Worm (Caenorhabditis elegans): ENCODE results near the gene K09F6.6.

The K09F6.6 gene

DNA sequence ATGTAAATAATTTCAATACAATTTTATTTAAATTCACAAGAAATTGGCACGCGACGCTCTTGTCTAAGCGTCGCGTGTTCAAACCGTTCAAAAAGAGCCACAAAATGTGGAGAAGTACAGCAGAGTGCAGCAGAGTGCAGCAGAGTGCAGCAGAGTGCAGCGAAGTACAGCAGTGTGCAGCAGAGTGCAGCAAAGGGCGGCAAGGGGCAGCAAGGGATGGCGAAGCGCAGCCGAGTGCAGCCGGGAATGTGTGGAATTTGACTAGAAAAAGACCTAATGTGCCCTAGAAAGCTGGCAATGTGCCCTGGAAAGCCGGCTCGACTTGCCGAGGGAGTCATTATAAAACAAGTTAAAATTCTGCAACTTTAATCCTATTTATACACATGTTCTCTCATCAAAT, at the start of gene K09F6.6:
K09F6.6 (minus strand) TSS at position 43 of the 400 bp plus-strand sequence.
- TF ChIP-seq him-1 (tag; optimal IDR thresholded peaks at IDR 0.05), result no peak
- TF ChIP-seq W03F9.2 (tag; optimal IDR thresholded peaks at IDR 0.05), result no peak
- no peak for TF ChIP-seq dao-5 (tag; optimal IDR thresholded peaks at IDR 0.05)

DNA sequence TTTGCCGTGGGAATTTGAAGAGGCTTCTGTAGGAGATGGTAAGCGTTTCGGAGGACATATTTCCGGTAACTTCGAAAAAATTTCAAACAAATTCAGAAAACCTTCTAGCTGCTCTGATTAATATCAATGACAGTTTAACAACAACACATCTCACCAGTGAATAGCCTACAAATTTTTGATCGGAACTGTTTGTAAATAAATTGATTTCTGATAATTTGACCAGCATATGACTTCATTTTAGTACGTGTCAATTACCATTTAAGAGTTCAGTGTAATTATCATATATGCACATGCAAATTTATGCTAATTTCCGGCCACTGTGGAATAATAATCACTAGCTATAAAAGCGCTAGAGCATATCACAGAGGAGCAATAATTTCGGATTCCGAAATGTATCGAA, 45.9 kb upstream of the K09F6.6 start, which contains the start of gene ZK1240.11:
ZK1240.11 (plus strand) TSS at position 301 of the 400 bp plus-strand sequence.
- TF ChIP-seq him-1 (tag; optimal IDR thresholded peaks at IDR 0.05) (no peak), dao-5 (tag; optimal IDR thresholded peaks at IDR 0.05) (no peak), W03F9.2 (tag; optimal IDR thresholded peaks at IDR 0.05) (no peak)

DNA sequence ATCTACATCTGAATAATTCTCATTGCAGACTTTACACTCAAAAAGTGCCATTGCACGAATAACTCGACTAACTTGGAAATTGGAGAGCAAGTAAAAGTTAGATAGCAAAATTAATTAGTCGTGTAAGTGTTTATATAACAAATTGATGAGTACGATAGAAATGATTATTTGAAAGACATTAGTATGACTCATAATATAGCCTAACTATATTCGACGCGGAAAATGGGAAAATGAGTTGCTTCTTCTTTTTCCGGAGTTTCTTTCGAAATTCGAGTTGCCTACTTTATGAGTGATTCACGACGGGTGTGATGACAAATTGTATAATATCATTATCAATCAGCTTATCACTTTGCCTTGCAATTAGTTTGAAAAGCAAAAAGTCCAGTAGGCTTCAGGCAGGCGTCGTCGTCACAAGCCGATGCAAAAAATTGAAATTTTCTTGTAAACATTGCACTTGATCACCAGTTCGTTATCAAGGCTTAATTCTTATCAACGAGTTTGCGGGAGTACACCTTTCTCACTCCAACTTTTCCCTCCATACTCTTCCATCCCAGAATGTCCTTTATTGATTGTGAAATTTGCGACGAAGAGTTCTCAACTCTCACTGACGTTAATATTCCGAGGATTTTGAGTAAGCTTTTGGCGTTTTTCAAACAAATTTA, 43.9 kb upstream of the K09F6.6 start, which contains the start of the genes ZK1240.6 and ZK1240.2:
ZK1240.6 (minus strand) TSS at position 51 of the 662 bp plus-strand sequence.
ZK1240.2 (plus strand) TSS at position 520 of the 662 bp plus-strand sequence.
- TF ChIP-seq dao-5 (tag; optimal IDR thresholded peaks at IDR 0.05), result no peak
- no peak for TF ChIP-seq W03F9.2 (tag; optimal IDR thresholded peaks at IDR 0.05)
- TF ChIP-seq him-1 (tag; optimal IDR thresholded peaks at IDR 0.05), result no peak

DNA sequence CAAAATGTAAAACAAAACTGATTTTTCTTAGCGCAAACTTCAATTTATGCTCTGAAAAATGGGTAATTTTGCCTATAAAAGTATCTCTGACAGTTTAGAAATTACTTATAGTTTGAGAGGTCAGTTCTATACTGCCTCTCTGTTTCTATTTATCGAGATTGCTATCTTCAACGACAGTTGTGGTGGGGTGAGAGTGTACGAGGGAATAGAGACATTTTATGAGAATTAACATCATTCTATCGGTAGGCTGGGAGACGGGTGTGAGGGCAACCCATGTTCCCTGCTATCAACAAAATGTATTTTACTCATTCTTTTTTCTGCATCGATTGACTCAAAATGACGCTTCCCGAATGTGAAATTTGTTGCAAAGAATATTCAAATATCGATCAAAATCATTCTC, 41.0 kb upstream of the K09F6.6 start, which contains the start of gene ZK1240.3:
ZK1240.3 (plus strand) TSS at position 238 of the 400 bp plus-strand sequence.
- TF ChIP-seq W03F9.2 (tag; optimal IDR thresholded peaks at IDR 0.05), result no peak
- TF ChIP-seq him-1 (tag; optimal IDR thresholded peaks at IDR 0.05), result no peak

DNA sequence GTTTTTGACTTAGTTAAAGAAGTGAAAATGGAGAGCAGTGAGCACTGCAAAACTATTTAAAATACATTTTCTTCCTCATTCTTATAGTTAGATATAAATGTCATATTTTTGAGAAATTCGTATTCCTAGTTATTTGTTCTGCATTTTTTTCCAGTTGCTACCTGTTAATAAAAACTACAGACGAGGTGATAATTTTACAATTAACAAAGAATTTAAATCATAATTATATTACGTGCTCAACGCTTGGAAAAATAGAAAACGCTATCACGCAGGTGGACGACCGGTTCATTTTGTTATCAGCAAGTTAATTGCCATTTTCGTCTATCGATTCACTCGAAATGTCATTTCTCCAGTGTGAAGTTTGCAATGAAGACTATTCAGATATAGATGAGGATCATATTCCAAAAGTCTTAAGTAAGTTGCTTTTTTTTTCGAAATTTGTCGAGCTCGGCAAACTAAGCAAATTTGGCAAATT, 38.8 kb upstream of the K09F6.6 start, which contains the start of the genes ZK1240.5 and ZK1240.9:
ZK1240.5 (minus strand) TSS at position 51 of the 475 bp plus-strand sequence.
ZK1240.9 (plus strand) TSS at position 307 of the 475 bp plus-strand sequence.
- TF ChIP-seq dao-5 (tag; optimal IDR thresholded peaks at IDR 0.05) (no peak), W03F9.2 (tag; optimal IDR thresholded peaks at IDR 0.05) (no peak), him-1 (tag; optimal IDR thresholded peaks at IDR 0.05) (no peak)

DNA sequence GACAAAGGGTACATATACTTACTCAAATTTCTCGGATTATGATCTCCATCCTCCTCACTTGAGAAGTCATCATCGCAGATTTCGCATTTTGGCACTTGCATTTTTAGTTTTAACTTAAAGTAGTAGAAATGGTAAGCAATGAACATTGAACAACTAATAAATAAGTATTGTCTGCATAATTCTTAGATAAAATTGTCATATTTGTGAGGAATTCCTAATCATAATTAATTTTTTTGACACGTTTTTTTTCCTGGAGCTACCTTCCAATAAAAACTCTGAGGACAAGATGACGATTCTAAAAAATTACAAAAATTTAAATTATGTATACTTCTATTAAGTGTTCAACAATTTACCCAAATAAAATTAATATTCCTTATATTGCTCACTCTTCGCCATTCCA, 33.6 kb upstream of the K09F6.6 start, which contains the start of the genes trim-21 and B0281.1:
trim-21 (minus strand) TSS at position 101 of the 400 bp plus-strand sequence.
B0281.1 (plus strand) TSS at position 321 of the 400 bp plus-strand sequence.
- TF ChIP-seq him-1 (tag; optimal IDR thresholded peaks at IDR 0.05) (no peak), W03F9.2 (tag; optimal IDR thresholded peaks at IDR 0.05) (no peak), dao-5 (tag; optimal IDR thresholded peaks at IDR 0.05) (no peak)

DNA sequence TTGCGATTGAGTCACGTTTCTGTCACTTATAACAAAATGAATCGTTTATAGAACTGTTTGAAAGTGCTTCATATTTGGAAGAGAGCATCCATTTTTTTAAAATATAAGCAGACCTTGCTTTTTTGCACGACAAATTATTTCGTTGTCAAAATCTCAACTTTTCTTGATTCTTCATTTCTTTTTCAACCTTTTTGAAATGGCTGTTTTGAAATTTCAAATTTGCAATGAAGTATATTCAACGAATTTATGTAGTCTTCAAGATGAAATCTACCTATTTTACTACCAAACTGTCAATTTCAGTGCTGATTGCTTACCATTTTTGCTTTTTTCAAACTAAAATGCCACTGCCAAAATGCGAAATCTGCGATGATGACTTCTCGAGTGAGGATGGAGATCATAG, 27.6 kb upstream of the K09F6.6 start, which contains the start of gene B0281.3:
B0281.3 (plus strand) TSS at position 301 of the 400 bp plus-strand sequence.
- TF ChIP-seq W03F9.2 (tag; optimal IDR thresholded peaks at IDR 0.05) (no peak), him-1 (tag; optimal IDR thresholded peaks at IDR 0.05) (no peak), dao-5 (tag; optimal IDR thresholded peaks at IDR 0.05) (no peak)

DNA sequence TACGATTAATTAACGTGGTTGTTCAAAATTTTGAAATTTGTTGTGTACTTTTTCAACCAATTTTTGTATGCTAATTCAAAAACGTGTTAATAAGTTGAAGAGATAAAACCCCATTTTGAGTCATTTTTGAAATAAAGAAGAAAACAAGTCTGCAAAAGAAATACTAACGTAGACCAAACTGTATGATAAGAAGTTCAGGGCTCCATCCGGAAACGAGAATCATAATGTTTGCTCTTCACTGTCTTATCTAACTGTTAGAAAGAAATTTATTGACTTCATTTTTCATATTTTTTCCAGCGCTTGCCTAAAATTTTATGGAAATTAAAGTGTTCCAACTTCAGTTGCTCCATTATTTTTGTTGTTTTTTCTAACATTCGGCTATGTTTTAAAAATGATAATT, 26.4 kb upstream of the K09F6.6 start:
- TF ChIP-seq W03F9.2 (tag; optimal IDR thresholded peaks at IDR 0.05) (no peak), dao-5 (tag; optimal IDR thresholded peaks at IDR 0.05) (no peak), him-1 (tag; optimal IDR thresholded peaks at IDR 0.05) (no peak)

DNA sequence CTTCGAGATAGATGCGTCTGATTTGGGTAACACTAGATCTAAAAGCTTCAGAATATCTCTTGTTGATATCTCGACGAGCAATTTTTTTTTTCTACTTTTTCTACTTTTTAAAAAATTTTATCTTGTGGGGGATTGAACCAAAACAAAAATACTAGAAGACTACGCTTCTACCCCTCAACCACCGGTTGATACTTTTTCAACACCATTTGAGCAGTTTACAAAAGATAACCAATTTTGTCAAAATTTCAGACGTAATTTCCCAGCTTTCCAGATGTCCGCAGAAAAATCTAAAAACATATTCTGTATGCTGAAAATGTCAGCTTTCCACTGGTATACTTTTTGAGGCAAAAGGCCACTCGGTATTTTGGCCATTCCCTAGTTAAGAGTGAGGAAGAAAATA, 25.5 kb upstream of the K09F6.6 start:
- no peak for TF ChIP-seq W03F9.2 (tag; optimal IDR thresholded peaks at IDR 0.05)
- TF ChIP-seq dao-5 (tag; optimal IDR thresholded peaks at IDR 0.05), result no peak
- no peak for TF ChIP-seq him-1 (tag; optimal IDR thresholded peaks at IDR 0.05)

DNA sequence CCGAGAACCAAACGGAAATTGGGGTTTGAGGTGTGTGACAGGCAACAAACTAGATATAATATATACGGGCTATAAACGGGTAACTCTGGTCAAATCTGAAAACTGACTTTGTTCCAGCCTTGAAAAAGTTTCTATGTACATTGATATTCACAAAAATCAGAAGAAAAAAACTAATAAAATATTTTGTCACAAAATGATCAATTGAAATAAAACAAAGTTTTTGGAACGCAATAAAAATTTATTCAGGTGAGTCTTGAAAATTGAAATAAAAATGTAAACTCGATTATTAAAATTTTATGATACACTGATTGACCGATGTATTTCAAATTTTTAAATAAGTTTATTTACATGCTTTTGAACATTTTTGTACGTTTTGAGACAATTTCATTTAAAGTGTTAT, 23.2 kb upstream of the K09F6.6 start, which contains the start of gene B0281.6:
B0281.6 (minus strand) TSS at position 101 of the 400 bp plus-strand sequence.
- no peak for TF ChIP-seq dao-5 (tag; optimal IDR thresholded peaks at IDR 0.05)
- TF ChIP-seq W03F9.2 (tag; optimal IDR thresholded peaks at IDR 0.05), result no peak
- no peak for TF ChIP-seq him-1 (tag; optimal IDR thresholded peaks at IDR 0.05)

DNA sequence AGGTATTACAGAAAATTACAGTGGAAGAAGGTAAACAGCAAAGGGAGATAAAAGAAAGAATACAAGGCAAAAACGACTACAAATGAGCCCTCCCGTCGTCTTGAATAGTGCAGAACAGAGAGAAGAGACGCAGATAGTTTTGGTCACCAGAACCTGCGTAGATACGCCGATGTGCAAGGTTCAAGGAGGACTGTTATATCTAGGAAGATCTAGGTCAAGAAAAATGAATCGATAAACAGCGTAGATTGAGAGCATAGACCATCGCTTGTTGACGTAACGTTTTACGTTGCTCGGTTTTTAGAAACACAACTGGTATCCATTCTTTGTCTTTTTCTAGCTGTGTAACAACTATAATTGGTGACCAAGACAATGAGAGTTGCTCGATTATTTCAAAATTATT, 21.8 kb upstream of the K09F6.6 start, which contains the start of gene B0281.5:
B0281.5 (minus strand) TSS at position 101 of the 400 bp plus-strand sequence.
- TF ChIP-seq him-1 (tag; optimal IDR thresholded peaks at IDR 0.05), result no peak
- no peak for TF ChIP-seq W03F9.2 (tag; optimal IDR thresholded peaks at IDR 0.05)
- no peak for TF ChIP-seq dao-5 (tag; optimal IDR thresholded peaks at IDR 0.05)

DNA sequence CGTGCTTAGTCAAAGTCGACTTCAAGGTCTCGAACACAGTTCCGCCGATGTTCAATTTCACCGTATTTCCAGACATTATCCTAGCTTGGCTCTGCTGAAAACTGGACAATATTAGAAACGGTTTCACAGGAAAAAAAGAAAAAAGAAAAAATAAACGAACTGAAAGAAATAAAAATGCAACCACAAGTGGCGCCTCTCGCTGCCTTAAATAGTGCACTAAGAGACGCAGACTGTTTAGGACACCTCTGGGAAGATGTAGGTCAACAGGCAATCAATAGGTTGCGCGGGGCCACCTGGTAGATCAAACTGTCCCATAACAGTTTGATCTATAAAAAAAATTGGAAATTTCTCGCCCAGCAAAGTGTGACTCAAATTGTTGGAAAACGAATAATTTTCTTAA, 19.6 kb upstream of the K09F6.6 start, which contains the start of gene B0281.4:
B0281.4 (minus strand) TSS at position 101 of the 400 bp plus-strand sequence.
- TF ChIP-seq dao-5 (tag; optimal IDR thresholded peaks at IDR 0.05) (no peak), him-1 (tag; optimal IDR thresholded peaks at IDR 0.05) (no peak), W03F9.2 (tag; optimal IDR thresholded peaks at IDR 0.05) (no peak)

DNA sequence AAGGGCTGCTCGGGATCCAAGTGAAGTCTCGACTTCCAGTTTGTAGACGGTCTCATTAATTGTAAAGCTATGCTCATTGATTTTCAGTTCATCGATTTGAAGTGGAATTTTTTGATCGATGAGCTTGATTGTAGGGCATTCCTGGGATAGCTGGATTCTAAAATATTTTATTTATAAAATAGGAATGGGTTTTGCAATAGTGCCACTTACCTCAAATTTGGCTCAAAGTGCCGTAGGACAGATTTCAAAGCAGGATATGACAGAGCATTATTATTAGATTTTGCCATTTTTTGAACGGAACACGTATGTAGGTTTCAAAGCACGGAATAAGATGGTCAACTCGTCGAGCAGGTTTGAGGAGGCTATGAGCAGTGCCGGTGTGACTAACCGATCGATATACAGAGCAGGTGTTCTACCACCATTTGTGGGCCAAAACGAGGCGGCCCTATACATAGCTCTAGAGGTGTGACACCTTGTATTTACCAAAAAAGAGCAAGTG, 16.8 kb upstream of the K09F6.6 start, which contains the start of gene fbxc-25:
fbxc-25 (minus strand) TSS at position 449 of the 499 bp plus-strand sequence.
- TF ChIP-seq W03F9.2 (tag; optimal IDR thresholded peaks at IDR 0.05), result no peak
- no peak for TF ChIP-seq him-1 (tag; optimal IDR thresholded peaks at IDR 0.05)
- TF ChIP-seq dao-5 (tag; optimal IDR thresholded peaks at IDR 0.05), result no peak

DNA sequence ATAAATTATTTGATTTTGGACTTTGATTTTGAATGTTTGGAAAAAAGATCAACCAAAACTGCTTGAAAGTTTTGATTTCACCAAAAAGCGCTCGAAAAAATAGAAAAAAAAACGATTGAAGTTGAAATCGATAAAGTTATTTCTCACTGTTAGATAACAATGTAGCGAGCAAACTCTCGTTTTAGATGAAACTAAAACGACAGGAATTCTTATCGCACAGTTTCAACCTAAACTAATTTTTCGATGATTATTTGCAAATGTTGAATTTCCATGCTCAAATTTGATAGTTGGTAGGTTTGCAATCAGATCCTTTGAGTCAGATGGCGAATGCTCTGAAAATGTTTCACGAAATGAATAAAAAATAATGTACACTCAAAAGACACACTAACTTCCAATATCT, 13.4 kb upstream of the K09F6.6 start:
- no peak for TF ChIP-seq dao-5 (tag; optimal IDR thresholded peaks at IDR 0.05)
- no peak for TF ChIP-seq him-1 (tag; optimal IDR thresholded peaks at IDR 0.05)
- TF ChIP-seq W03F9.2 (tag; optimal IDR thresholded peaks at IDR 0.05), result no peak

All from whole organism, L4/young adult.